Fruit fly (Drosophila melanogaster) whole organism, embryonic: Measurements from ENCODE around the gene Nnp-1.

Experiments used
- Abd-B ChIP-seq: fragments of 200-800 bp; sonication (Bioruptor generic); optimal IDR thresholded peaks from 2 replicates; lab custom pipeline; 2018; ENCODE audit warnings: missing biosample characterization, mild to moderate bottlenecking, missing genetic modification characterization, moderate library complexity
- Adf1 ChIP-seq: fragments of 200-800 bp; sonication (Bioruptor generic); IDR thresholded peaks from 2 replicates; pipeline ENCODE4 v1.3.6; 2022; ENCODE audit warnings: missing biosample characterization, missing genetic modification characterization
- CG11504 ChIP-seq: fragments of 200-800 bp; sonication (Bioruptor generic); optimal IDR thresholded peaks from 3 replicates; lab custom pipeline; 2019; ENCODE audit warnings: missing biosample characterization, mild to moderate bottlenecking, missing genetic modification characterization, moderate library complexity
- CG13296 ChIP-seq: fragments of 200-800 bp; sonication (Bioruptor generic); optimal IDR thresholded peaks from 3 replicates; lab custom pipeline; 2018; ENCODE audit warnings: missing biosample characterization, mild to moderate bottlenecking, missing genetic modification characterization
- CG15696 ChIP-seq: fragments of 200-800 bp; sonication (Bioruptor generic); optimal IDR thresholded peaks from 2 replicates; lab custom pipeline; 2019; ENCODE audit warnings: missing biosample characterization, mild to moderate bottlenecking, missing genetic modification characterization, moderate library complexity
- CG1603 ChIP-seq: fragments of 200-800 bp; sonication (Bioruptor generic); optimal IDR thresholded peaks from 2 replicates; lab custom pipeline; 2019; ENCODE audit warnings: missing biosample characterization, mild to moderate bottlenecking, missing genetic modification characterization, moderate library complexity
- CG17359 ChIP-seq: fragments of 200-800 bp; sonication (Bioruptor generic); optimal IDR thresholded peaks from 3 replicates; lab custom pipeline; 2018; ENCODE audit warnings: missing biosample characterization, mild to moderate bottlenecking, missing genetic modification characterization, moderate library complexity
- CG17912 ChIP-seq: fragments of 200-800 bp; sonication (Bioruptor generic); optimal IDR thresholded peaks from 2 replicates; lab custom pipeline; 2018; ENCODE audit warnings: missing biosample characterization, mild to moderate bottlenecking, missing genetic modification characterization
- CG2678 ChIP-seq: fragments of 200-800 bp; sonication (Bioruptor generic); optimal IDR thresholded peaks from 3 replicates; lab custom pipeline; 2019; ENCODE audit warnings: missing biosample characterization, mild to moderate bottlenecking, missing genetic modification characterization, moderate library complexity
- CG31441 ChIP-seq: fragments of 200-800 bp; sonication (Bioruptor generic); IDR thresholded peaks from 2 replicates; pipeline ENCODE4 v1.3.6; 2022; ENCODE audit warnings: missing biosample characterization, missing genetic modification characterization
- CG3281 ChIP-seq: fragments of 200-800 bp; sonication (Bioruptor generic); optimal IDR thresholded peaks from 3 replicates; lab custom pipeline; 2017; ENCODE audit warnings: missing biosample characterization, mild to moderate bottlenecking, missing genetic modification characterization
- CG34376 ChIP-seq: fragments of 200-800 bp; sonication (Bioruptor generic); optimal IDR thresholded peaks from 2 replicates; lab custom pipeline; 2018; ENCODE audit warnings: missing biosample characterization, mild to moderate bottlenecking, missing genetic modification characterization
- CG8089 ChIP-seq: fragments of 200-800 bp; sonication (Bioruptor generic); optimal IDR thresholded peaks from 3 replicates; lab custom pipeline; 2016; ENCODE audit warnings: missing biosample characterization, missing genetic modification characterization
- CG8765 ChIP-seq: fragments of 200-800 bp; sonication (Bioruptor generic); IDR thresholded peaks from 2 replicates; pipeline ENCODE4 v1.3.6; 2022; ENCODE audit warnings: missing biosample characterization, missing genetic modification characterization
- CG9797 ChIP-seq: fragments of 200-800 bp; sonication (Bioruptor generic); optimal IDR thresholded peaks from 3 replicates; lab custom pipeline; 2018; ENCODE audit warnings: missing biosample characterization, mild to moderate bottlenecking, missing genetic modification characterization
- Dbx ChIP-seq: fragments of 200-800 bp; sonication (Bioruptor generic); IDR thresholded peaks from 3 replicates; pipeline ENCODE4 v1.3.6; 2022; ENCODE audit warnings: missing biosample characterization, missing genetic modification characterization
- Deaf1 ChIP-seq: fragments of 200-800 bp; optimal IDR thresholded peaks from 3 replicates; lab custom pipeline; 2019; ENCODE audit warnings: missing biosample characterization, mild to moderate bottlenecking, missing genetic modification characterization, moderate library complexity
- Dek ChIP-seq: fragments of 200-800 bp; sonication (Bioruptor generic); optimal IDR thresholded peaks from 3 replicates; lab custom pipeline; 2019; ENCODE audit warnings: missing biosample characterization, mild to moderate bottlenecking, missing genetic modification characterization, moderate library complexity
- Ets65A ChIP-seq: fragments of 200-800 bp; sonication (Bioruptor generic); peaks from one replicate; lab custom pipeline; 2016; ENCODE audit warnings: missing biosample characterization, missing genetic modification characterization
- Ets97D ChIP-seq: fragments of 200-800 bp; sonication (Bioruptor generic); optimal IDR thresholded peaks from 3 replicates; lab custom pipeline; 2016; ENCODE audit warnings: missing biosample characterization, missing genetic modification characterization
- Fer2 ChIP-seq: fragments of 200-800 bp; sonication (Bioruptor generic); optimal IDR thresholded peaks from 2 replicates; lab custom pipeline; 2018; ENCODE audit warnings: missing biosample characterization, mild to moderate bottlenecking, missing genetic modification characterization, moderate library complexity
- Max ChIP-seq: fragments of 200-800 bp; sonication (Bioruptor generic); optimal IDR thresholded peaks from 2 replicates; lab custom pipeline; 2016; ENCODE audit warnings: missing biosample characterization, mild to moderate bottlenecking, missing genetic modification characterization
- PHDP ChIP-seq: fragments of 200-800 bp; sonication (Bioruptor generic); optimal IDR thresholded peaks from 3 replicates; lab custom pipeline; 2018; ENCODE audit warnings: missing biosample characterization, mild to moderate bottlenecking, missing genetic modification characterization, moderate library complexity
- abd-A ChIP-seq: fragments of 200-800 bp; sonication (Bioruptor generic); optimal IDR thresholded peaks from 3 replicates; lab custom pipeline; 2019; ENCODE audit warnings: missing biosample characterization, mild to moderate bottlenecking, missing genetic modification characterization, moderate library complexity
- al ChIP-seq: fragments of 200-800 bp; sonication (Bioruptor generic); IDR thresholded peaks from 2 replicates; pipeline ENCODE4 v1.3.6; 2022; ENCODE audit warnings: missing biosample characterization, missing genetic modification characterization
- ap ChIP-seq: fragments of 200-800 bp; sonication (Bioruptor generic); IDR thresholded peaks from 2 replicates; pipeline ENCODE4 v1.3.6; 2022; ENCODE audit warnings: missing biosample characterization, missing genetic modification characterization
- bigmax ChIP-seq: fragments of 200-800 bp; sonication (Bioruptor generic); optimal IDR thresholded peaks from 2 replicates; lab custom pipeline; 2018; ENCODE audit warnings: missing biosample characterization, mild to moderate bottlenecking, missing genetic modification characterization
- cas ChIP-seq: fragments of 200-800 bp; sonication (Bioruptor generic); IDR thresholded peaks from 2 replicates; pipeline ENCODE4 v1.3.6; 2022; ENCODE audit warnings: missing biosample characterization, missing genetic modification characterization
- chn ChIP-seq: fragments of 200-800 bp; sonication (Bioruptor generic); optimal IDR thresholded peaks from 2 replicates; lab custom pipeline; 2016; ENCODE audit warnings: missing biosample characterization, missing genetic modification characterization
- ci ChIP-seq: fragments of 200-800 bp; sonication (Bioruptor generic); IDR thresholded peaks from 3 replicates; pipeline ENCODE4 v1.3.6; 2022; ENCODE audit warnings: missing biosample characterization, missing genetic modification characterization
- crp ChIP-seq, 2 experiments: fragments of 200-800 bp; sonication (Bioruptor generic); optimal IDR thresholded peaks; 2 replicates in 1 of 2; 3 replicates in 1 of 2; lab custom pipeline; 2017; ENCODE audit warnings: missing biosample characterization in 2 of 2, missing genetic modification characterization in 2 of 2, mild to moderate bottlenecking in 1 of 2, moderate library complexity in 1 of 2
- disco-r ChIP-seq: fragments of 200-800 bp; sonication (Bioruptor generic); optimal IDR thresholded peaks from 2 replicates; lab custom pipeline; 2016; ENCODE audit warnings: missing biosample characterization, missing genetic modification characterization
- ems ChIP-seq: fragments of 200-800 bp; sonication (Bioruptor generic); optimal IDR thresholded peaks from 3 replicates; lab custom pipeline; 2016; ENCODE audit warnings: missing biosample characterization, missing genetic modification characterization
- fd3F ChIP-seq: fragments of 200-800 bp; sonication (Bioruptor generic); optimal IDR thresholded peaks from 2 replicates; lab custom pipeline; 2018; ENCODE audit warnings: missing biosample characterization, mild to moderate bottlenecking, missing genetic modification characterization, moderate library complexity
- gcm ChIP-seq: fragments of 200-800 bp; sonication (Bioruptor generic); optimal IDR thresholded peaks from 2 replicates; lab custom pipeline; 2019; ENCODE audit warnings: missing biosample characterization, mild to moderate bottlenecking, missing genetic modification characterization, moderate library complexity
- her ChIP-seq: fragments of 200-800 bp; sonication (Bioruptor generic); optimal IDR thresholded peaks from 2 replicates; lab custom pipeline; 2016; ENCODE audit warnings: missing biosample characterization, missing genetic modification characterization
- insv ChIP-seq, 2 experiments: fragments of 200-800 bp; sonication (Bioruptor generic); optimal IDR thresholded peaks; 3 replicates each; lab custom pipeline; 2016 to 2018; ENCODE audit warnings: missing biosample characterization in 2 of 2, missing genetic modification characterization in 2 of 2
- jigr1 ChIP-seq: fragments of 200-800 bp; sonication (Bioruptor generic); IDR thresholded peaks from 3 replicates; pipeline ENCODE4 v1.3.6; 2022; ENCODE audit warnings: missing biosample characterization, missing genetic modification characterization
- jing ChIP-seq: fragments of 200-800 bp; sonication (Bioruptor generic); optimal IDR thresholded peaks from 2 replicates; lab custom pipeline; 2018; ENCODE audit warnings: missing biosample characterization, mild to moderate bottlenecking, missing genetic modification characterization
- kah ChIP-seq: fragments of 200-800 bp; sonication (Bioruptor generic); optimal IDR thresholded peaks from 2 replicates; lab custom pipeline; 2018; ENCODE audit warnings: missing biosample characterization, mild to moderate bottlenecking, missing genetic modification characterization
- knrl ChIP-seq: fragments of 200-800 bp; sonication (Bioruptor generic); IDR thresholded peaks from 3 replicates; pipeline ENCODE4 v1.3.6; 2022; ENCODE audit warnings: missing biosample characterization, missing genetic modification characterization; ENCODE audit not compliant: partially characterized antibody
- pzg ChIP-seq: fragments of 200-800 bp; sonication (Bioruptor generic); optimal IDR thresholded peaks from 3 replicates; lab custom pipeline; 2018; ENCODE audit warnings: missing biosample characterization, mild to moderate bottlenecking, missing genetic modification characterization, moderate library complexity
- ranshi ChIP-seq: fragments of 200-800 bp; sonication (Bioruptor generic); IDR thresholded peaks from 2 replicates; pipeline ENCODE4 v1.3.6; 2022; ENCODE audit warnings: missing biosample characterization, missing genetic modification characterization
- sc ChIP-seq, 3 experiments: fragments of >200 bp in 2 of 3; fragments of 200-800 bp in 1 of 3; sonication (Bioruptor generic) in 1 of 3; optimal IDR thresholded peaks; 2 replicates in 2 of 3; 3 replicates in 1 of 3; lab custom pipeline; 2017; ENCODE audit warnings: mild to moderate bottlenecking in 1 of 3, missing biosample characterization in 1 of 3, missing genetic modification characterization in 1 of 3, missing genetic modification reagents in 1 of 3
- sug ChIP-seq: fragments of 200-800 bp; optimal IDR thresholded peaks from 2 replicates; lab custom pipeline; 2019; ENCODE audit warnings: missing biosample characterization, mild to moderate bottlenecking, missing genetic modification characterization, moderate library complexity
- toy ChIP-seq: fragments of 200-800 bp; sonication (Bioruptor generic); IDR thresholded peaks from 2 replicates; pipeline ENCODE4 v1.3.6; 2022; ENCODE audit warnings: missing biosample characterization, missing genetic modification characterization
- tup ChIP-seq: fragments of 200-800 bp; sonication (Bioruptor generic); optimal IDR thresholded peaks from 2 replicates; lab custom pipeline; 2016; ENCODE audit warnings: missing biosample characterization, mild to moderate bottlenecking, missing genetic modification characterization, moderate library complexity
- usp ChIP-seq: fragments of >200 bp; optimal IDR thresholded peaks from 2 replicates; lab custom pipeline; 2017; ENCODE audit warnings: missing biosample characterization, missing genetic modification characterization
- vfl ChIP-seq: fragments of 200-800 bp; sonication (Bioruptor generic); optimal IDR thresholded peaks from 2 replicates; lab custom pipeline; 2016; ENCODE audit warnings: missing biosample characterization, missing genetic modification characterization
- zfh2 ChIP-seq: fragments of 200-800 bp; sonication (Bioruptor generic); optimal IDR thresholded peaks from 2 replicates; lab custom pipeline; 2016; ENCODE audit warnings: missing biosample characterization, missing genetic modification characterization

The Nnp-1 gene

dm6 chr2L:13398614-13399161 is 32.7 kb upstream of the Nnp-1 start, which contains the start of the genes CG10859 and CG7110 (continued):
- TF ChIP-seq cas = no peak
- no peak for TF ChIP-seq chn (GFP tag; lab: Kevin White, UChicago)
- peak; percentile 89 for TF ChIP-seq kah (GFP tag; lab: Kevin White, UChicago)
- TF ChIP-seq CG9797 (GFP tag; lab: Kevin White, UChicago) = peak; percentile 77
- no peak for TF ChIP-seq toy (GFP tag; lab: Robert Waterston, UW)
- TF ChIP-seq zfh2 (GFP tag; lab: Kevin White, UChicago) = no peak
- TF ChIP-seq Ets65A (GFP tag; lab: Kevin White, UChicago) = peak; percentile 70
- peak; percentile 55; the same call in 1 of the 2 replicates for TF ChIP-seq CG31441 (GFP tag; lab: Robert Waterston, UW)
- peak in 1 of 2 experiments; percentile 50 for TF ChIP-seq insv (GFP tag; optimal IDR thresholded peaks at IDR 0.05; lab: Kevin White, UChicago)
- TF ChIP-seq crp (GFP tag; optimal IDR thresholded peaks at IDR 0.05; lab: Kevin White, UChicago) = no peak
- peak; percentile 81 for TF ChIP-seq CG1603 (tag; lab: Kevin White, UChicago)
- TF ChIP-seq CG8089 = no peak
- TF ChIP-seq Ets97D (GFP tag; lab: Kevin White, UChicago) = peak; percentile 98
- TF ChIP-seq CG11504 (tag; lab: Kevin White, UChicago) = peak; percentile 48
- TF ChIP-seq CG34376 = peak; percentile 56
- no peak for TF ChIP-seq tup (GFP tag; lab: Kevin White, UChicago)
- no peak for TF ChIP-seq knrl (GFP tag; lab: Robert Waterston, UW)
- TF ChIP-seq Dek (tag; lab: Kevin White, UChicago) = no peak
- peak; percentile 68 for TF ChIP-seq PHDP (tag; lab: Kevin White, UChicago)
- no peak for TF ChIP-seq her (GFP tag; lab: Kevin White, UChicago)
- TF ChIP-seq usp (GFP tag; lab: Kevin White, UChicago) = no peak
- peak; percentile 9 for TF ChIP-seq gcm (GFP tag; lab: Kevin White, UChicago)
- no peak for TF ChIP-seq vfl (GFP tag; lab: Kevin White, UChicago)
- peak; percentile 88 for TF ChIP-seq ci (GFP tag; lab: Robert Waterston, UW)
- TF ChIP-seq CG15696 (tag; lab: Kevin White, UChicago) = no peak
- no peak for TF ChIP-seq ap (GFP tag; lab: Robert Waterston, UW)
- TF ChIP-seq CG8765 (GFP tag; lab: Robert Waterston, UW) = no peak
- peak; percentile 48 for TF ChIP-seq sug (tag; lab: Kevin White, UChicago)
- TF ChIP-seq CG3281 (GFP tag; lab: Kevin White, UChicago) = peak; percentile 69
- no peak for TF ChIP-seq ems
- no peak for TF ChIP-seq disco-r
- TF ChIP-seq Adf1 (GFP tag; lab: Robert Waterston, UW) = no peak
- no peak for TF ChIP-seq Abd-B
- peak; percentile 71 for TF ChIP-seq CG13296 (GFP tag; lab: Kevin White, UChicago)
- no peak for TF ChIP-seq jigr1 (GFP tag; lab: Robert Waterston, UW)
- no peak for TF ChIP-seq jing
- peak; percentile 34 for TF ChIP-seq CG17359
- TF ChIP-seq CG17912 (GFP tag; lab: Kevin White, UChicago) = peak; percentile 56
- TF ChIP-seq ranshi (GFP tag; lab: Robert Waterston, UW) = no peak; the same call in 1 of the 2 replicates
- TF ChIP-seq bigmax = no peak
- peak; percentile 11 for TF ChIP-seq Fer2 (tag; lab: Kevin White, UChicago)
- TF ChIP-seq fd3F (GFP tag; lab: Kevin White, UChicago) = no peak
- TF ChIP-seq Deaf1 (tag; lab: Kevin White, UChicago) = no peak
- TF ChIP-seq sc (optimal IDR thresholded peaks at IDR 0.05; lab: Kevin White, UChicago) = no peak
- TF ChIP-seq sc (GFP tag; optimal IDR thresholded peaks at IDR 0.05; lab: Kevin White, UChicago) = peak; percentile 7
- peak; percentile 85 for TF ChIP-seq pzg (GFP tag; lab: Kevin White, UChicago)
- TF ChIP-seq al = no peak
- TF ChIP-seq Dbx = no peak
- TF ChIP-seq abd-A (tag; lab: Kevin White, UChicago) = no peak
- peak; percentile 59 for TF ChIP-seq Max (GFP tag; lab: Kevin White, UChicago)
- peak; percentile 43 for TF ChIP-seq CG2678 (tag; lab: Kevin White, UChicago)
